Worm (Caenorhabditis elegans) whole organism, L4 larva: Measurements from ENCODE around the gene M05D6.2.
A peak's percentile ranks its signal among the peaks of the same experiment; 100 is the strongest.

Source experiments
- F26F4.8 ChIP-seq: fragments of 200-800 bp; sonication (Bioruptor generic); conservative IDR thresholded peaks from 2 replicates; pipeline ENCODE4 v1.3.6; 2022; ENCODE audit warnings: missing genetic modification characterization, missing compliant biosample characterization
- ZK546.5 ChIP-seq, 2 experiments: sonication (generic microtip); optimal IDR thresholded peaks; 2 replicates each; lab custom pipeline; 2017; ENCODE audit warnings: missing biosample characterization in 2 of 2, missing genetic modification characterization in 2 of 2
- aly-2 ChIP-seq: sonication (generic microtip); optimal IDR thresholded peaks from 2 replicates; lab custom pipeline; 2018; ENCODE audit warnings: missing biosample characterization, missing genetic modification characterization
- dpl-1 ChIP-seq: fragments of 150-350 bp; optimal IDR thresholded peaks from 2 replicates; lab custom pipeline; 2014; ENCODE audit warnings: missing biosample characterization, missing genetic modification reagents, missing genetic modification characterization
- fkh-10 ChIP-seq: fragments of 150-350 bp; optimal IDR thresholded peaks from 2 replicates; lab custom pipeline; 2014; ENCODE audit warnings: missing biosample characterization, missing genetic modification reagents, missing genetic modification characterization
- hif-1 ChIP-seq, 2 experiments: sonication (generic microtip); optimal IDR thresholded peaks; 2 replicates each; lab custom pipeline; 2016 to 2017; ENCODE audit warnings: missing compliant biosample characterization in 2 of 2, missing genetic modification characterization in 2 of 2, missing genetic modification reagents in 2 of 2, missing genotype in 2 of 2, mild to moderate bottlenecking in 1 of 2
- lim-7 ChIP-seq: fragments of 200-800 bp; sonication (Bioruptor generic); IDR thresholded peaks from 2 replicates; pipeline ENCODE4 v1.3.6; 2022; ENCODE audit warnings: missing genetic modification characterization, missing compliant biosample characterization
- lin-38 ChIP-seq: fragments of 200-800 bp; sonication (Bioruptor generic); IDR thresholded peaks from 2 replicates; pipeline ENCODE4 v1.3.6; 2022; ENCODE audit warnings: missing genetic modification reagents, missing genetic modification characterization, missing compliant biosample characterization
- nhr-77 ChIP-seq: fragments of 150-350 bp; optimal IDR thresholded peaks from 2 replicates; lab custom pipeline; 2014; ENCODE audit warnings: missing biosample characterization, missing genetic modification characterization
- skn-1 ChIP-seq: fragments of 150-350 bp; optimal IDR thresholded peaks from 2 replicates; lab custom pipeline; 2014; ENCODE audit warnings: missing biosample characterization, missing genetic modification characterization

- no peak for TF ChIP-seq ZK546.5 (tag; optimal IDR thresholded peaks at IDR 0.05; lab: Kevin White, UChicago)
- no peak for TF ChIP-seq lim-7
- TF ChIP-seq fkh-10 = no peak
- no peak for TF ChIP-seq F26F4.8 (GFP tag; lab: Robert Waterston, UW)
- peak; percentile 67; the same call in 1 of the 2 replicates for TF ChIP-seq lin-38 (GFP tag; lab: Robert Waterston, UW)
- TF ChIP-seq dpl-1 (GFP tag; lab: Kevin White, UChicago) = peak; percentile 45
- TF ChIP-seq skn-1 = no peak
- no peak for TF ChIP-seq nhr-77 (tag; lab: Kevin White, UChicago)
- no peak for TF ChIP-seq aly-2 (tag; lab: Kevin White, UChicago)
- no peak for TF ChIP-seq hif-1 (tag; optimal IDR thresholded peaks at IDR 0.05; lab: Kevin White, UChicago)
These were observed 3.4 kb upstream of the M05D6.2 start, which contains the start of gene fars-3 for ce11 chrII:8464448-8464898.
